Worm (Caenorhabditis elegans) whole organism, L1 larva: ENCODE results near the gene idpb-3.
A peak's percentile ranks its signal among the peaks of the same experiment; 100 is the strongest.

Experiments used
- F16B12.6 ChIP-seq: fragments of 150-350 bp; optimal IDR thresholded peaks from 2 replicates; lab custom pipeline; 2014; ENCODE audit warnings: missing biosample characterization, missing genetic modification characterization
- alr-1 ChIP-seq: fragments of 200-800 bp; sonication (Bioruptor generic); optimal IDR thresholded peaks from 2 replicates; lab custom pipeline; 2018; ENCODE audit warnings: borderline replicate concordance, mild to moderate bottlenecking, missing genetic modification characterization, missing compliant biosample characterization
- ceh-63 ChIP-seq: fragments of 200-800 bp; sonication (Bioruptor generic); optimal IDR thresholded peaks from 2 replicates; lab custom pipeline; 2018; ENCODE audit warnings: mild to moderate bottlenecking, missing genetic modification characterization, missing compliant biosample characterization
- ceh-82 ChIP-seq, 3 experiments: fragments of 150-350 bp in 1 of 3; sonication (generic microtip) in 2 of 3; optimal IDR thresholded peaks; 2 replicates each; lab custom pipeline; 2014 to 2017; ENCODE audit warnings: missing biosample characterization in 3 of 3, missing genetic modification characterization in 3 of 3
- dpl-1 ChIP-seq, 3 experiments: fragments of 150-350 bp in 2 of 3; sonication (generic microtip) in 1 of 3; optimal IDR thresholded peaks; 2 replicates each; lab custom pipeline; 2014 to 2017; ENCODE audit warnings: missing biosample characterization in 3 of 3, missing genetic modification characterization in 3 of 3, missing genetic modification reagents in 3 of 3
- dsc-1 ChIP-seq: sonication (generic microtip); optimal IDR thresholded peaks from 2 replicates; lab custom pipeline; 2016; ENCODE audit warnings: mild to moderate bottlenecking, missing genetic modification characterization, missing compliant biosample characterization
- efl-1 ChIP-seq, 4 experiments: fragments of 150-350 bp; optimal IDR thresholded peaks in 3 of 4; peaks in 1 of 4; 1 replicate in 1 of 4; 2 replicates in 3 of 4; lab custom pipeline; 2014; ENCODE audit warnings: missing biosample characterization in 2 of 4, missing genetic modification characterization in 2 of 4, missing genetic modification reagents in 2 of 4
- efl-3 ChIP-seq: fragments of 200-800 bp; sonication (Bioruptor generic); optimal IDR thresholded peaks from 2 replicates; lab custom pipeline; 2018; ENCODE audit warnings: mild to moderate bottlenecking, missing genetic modification characterization, missing compliant biosample characterization
- elt-2 ChIP-seq: sonication (generic microtip); optimal IDR thresholded peaks from 2 replicates; lab custom pipeline; 2016; ENCODE audit warnings: missing genetic modification characterization, mild to moderate bottlenecking, inconsistent platforms, missing compliant biosample characterization, missing genetic modification reagents
- fkh-10 ChIP-seq: sonication (generic microtip); optimal IDR thresholded peaks from 2 replicates; lab custom pipeline; 2017; ENCODE audit warnings: missing biosample characterization, missing genetic modification reagents, missing genetic modification characterization
- fkh-4 ChIP-seq: sonication (generic microtip); optimal IDR thresholded peaks from 2 replicates; lab custom pipeline; 2016; ENCODE audit warnings: missing compliant biosample characterization, missing genetic modification characterization, borderline replicate concordance
- fkh-8 ChIP-seq: sonication (generic microtip); optimal IDR thresholded peaks from 2 replicates; lab custom pipeline; 2016; ENCODE audit warnings: mild to moderate bottlenecking, missing genetic modification characterization, missing compliant biosample characterization
- grh-1 ChIP-seq: fragments of 200-800 bp; sonication (Bioruptor generic); IDR thresholded peaks from 2 replicates; pipeline ENCODE4 v1.3.6; 2022; ENCODE audit warnings: missing genetic modification reagents, missing genetic modification characterization, missing compliant biosample characterization
- irx-1 ChIP-seq: sonication (generic microtip); optimal IDR thresholded peaks from 2 replicates; lab custom pipeline; 2016; ENCODE audit warnings: missing genetic modification characterization, missing compliant biosample characterization
- jun-1 ChIP-seq: fragments of 150-350 bp; optimal IDR thresholded peaks from 2 replicates; lab custom pipeline; 2014; ENCODE audit warnings: missing biosample characterization, missing genetic modification reagents, missing genetic modification characterization
- lin-15B ChIP-seq: fragments of 150-350 bp; sonication (generic microtip); optimal IDR thresholded peaks from 3 replicates; lab custom pipeline; 2014; ENCODE audit warnings: missing biosample characterization, missing genetic modification characterization
- lin-35 ChIP-seq, 2 experiments: fragments of 150-350 bp; optimal IDR thresholded peaks; 2 replicates each; lab custom pipeline; 2014; ENCODE audit warnings: missing biosample characterization in 2 of 2, missing genetic modification characterization in 2 of 2, missing genetic modification reagents in 2 of 2
- lir-3 ChIP-seq: sonication (generic microtip); optimal IDR thresholded peaks from 2 replicates; lab custom pipeline; 2016; ENCODE audit warnings: mild to moderate bottlenecking, missing genetic modification characterization, moderate library complexity, missing compliant biosample characterization; ENCODE audit not compliant: poor library complexity
- lsy-2 ChIP-seq, 2 experiments: fragments of 150-350 bp; optimal IDR thresholded peaks; 2 replicates each; lab custom pipeline; 2014; ENCODE audit warnings: missing biosample characterization in 2 of 2, missing genetic modification characterization in 2 of 2
- mef-2 ChIP-seq: fragments of 150-350 bp; optimal IDR thresholded peaks from 2 replicates; lab custom pipeline; 2014; ENCODE audit warnings: missing biosample characterization, missing genetic modification characterization
- mep-1 ChIP-seq: fragments of 150-350 bp; optimal IDR thresholded peaks from 2 replicates; lab custom pipeline; 2014; ENCODE audit warnings: missing biosample characterization, missing genetic modification characterization
- nhr-11 ChIP-seq: fragments of 150-350 bp; optimal IDR thresholded peaks from 2 replicates; lab custom pipeline; 2014; ENCODE audit warnings: missing biosample characterization, missing genetic modification characterization
- nhr-28 ChIP-seq: fragments of 150-350 bp; optimal IDR thresholded peaks from 2 replicates; lab custom pipeline; 2014; ENCODE audit warnings: missing biosample characterization, missing genetic modification characterization
- nhr-77 ChIP-seq: fragments of 150-350 bp; optimal IDR thresholded peaks from 2 replicates; lab custom pipeline; 2014; ENCODE audit warnings: missing biosample characterization, missing genetic modification characterization
- nhr-84 ChIP-seq: sonication (generic microtip); optimal IDR thresholded peaks from 2 replicates; lab custom pipeline; 2017; ENCODE audit warnings: missing biosample characterization, missing genetic modification characterization
- nhr-85 ChIP-seq: sonication (generic microtip); peaks from one replicate; lab custom pipeline; 2016; ENCODE audit warnings: missing genetic modification characterization, inconsistent platforms, missing compliant biosample characterization
- pax-3 ChIP-seq: fragments of 200-800 bp; sonication (Bioruptor generic); optimal IDR thresholded peaks from 2 replicates; lab custom pipeline; 2018; ENCODE audit warnings: mild to moderate bottlenecking, missing genetic modification characterization, moderate library complexity, missing compliant biosample characterization
- snu-23 ChIP-seq: sonication (generic microtip); optimal IDR thresholded peaks from 2 replicates; lab custom pipeline; 2016; ENCODE audit warnings: missing genetic modification characterization, missing compliant biosample characterization
- sup-37 ChIP-seq: fragments of 200-800 bp; sonication (Bioruptor generic); optimal IDR thresholded peaks from 2 replicates; lab custom pipeline; 2018; ENCODE audit warnings: mild to moderate bottlenecking, missing genetic modification characterization, missing compliant biosample characterization
- tbx-2 ChIP-seq: sonication (generic microtip); optimal IDR thresholded peaks from 2 replicates; lab custom pipeline; 2016; ENCODE audit warnings: missing genetic modification characterization, missing compliant biosample characterization
- unc-130 ChIP-seq: fragments of 150-350 bp; optimal IDR thresholded peaks from 2 replicates; lab custom pipeline; 2017; ENCODE audit warnings: missing biosample characterization, missing genetic modification characterization, inconsistent platforms
- zag-1 ChIP-seq: fragments of 150-350 bp; optimal IDR thresholded peaks from 2 replicates; lab custom pipeline; 2014; ENCODE audit warnings: missing biosample characterization, missing genetic modification characterization
- zip-4 ChIP-seq: fragments of 200-800 bp; sonication (Bioruptor generic); optimal IDR thresholded peaks from 2 replicates; lab custom pipeline; 2018; ENCODE audit warnings: mild to moderate bottlenecking, missing genetic modification characterization, moderate library complexity, missing compliant biosample characterization

idpb-3 gene

DNA sequence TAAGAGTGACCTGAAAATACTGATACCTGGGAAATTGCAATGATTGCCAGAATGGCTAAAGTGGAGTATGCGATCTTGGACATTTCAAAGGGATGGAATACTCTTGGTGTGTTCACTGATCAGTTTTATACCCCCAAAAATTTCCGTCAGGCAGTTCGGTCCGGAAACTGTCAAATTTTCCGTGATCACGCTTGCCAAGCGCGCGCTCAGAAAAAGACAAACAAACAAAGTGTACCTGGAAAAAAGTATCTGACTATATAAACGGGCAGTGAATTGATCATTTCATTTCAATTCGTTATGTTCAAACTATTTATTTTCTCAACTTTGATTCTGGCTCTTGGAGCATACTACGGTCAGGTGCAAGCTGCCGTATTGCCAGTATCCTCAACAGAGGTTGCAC is at the start of gene idpb-3, which contains the start of gene idpb-1:
Gene idpb-3, minus strand, starts transcription at position 101 of the 400 bp plus-strand sequence.
Gene idpb-1, plus strand, starts transcription at position 284 of the 400 bp plus-strand sequence.
- no peak for TF ChIP-seq efl-1 (optimal IDR thresholded peaks at IDR 0.05; lab: Kevin White, UChicago)
- peak in 1 of 2 experiments; percentile 53 for TF ChIP-seq efl-1 (GFP tag; optimal IDR thresholded peaks at IDR 0.05 in 1 of 2; lab: Kevin White, UChicago)
- no peak for TF ChIP-seq unc-130 (tag; lab: Kevin White, UChicago)
- no peak for TF ChIP-seq F16B12.6 (tag; lab: Kevin White, UChicago)

DNA sequence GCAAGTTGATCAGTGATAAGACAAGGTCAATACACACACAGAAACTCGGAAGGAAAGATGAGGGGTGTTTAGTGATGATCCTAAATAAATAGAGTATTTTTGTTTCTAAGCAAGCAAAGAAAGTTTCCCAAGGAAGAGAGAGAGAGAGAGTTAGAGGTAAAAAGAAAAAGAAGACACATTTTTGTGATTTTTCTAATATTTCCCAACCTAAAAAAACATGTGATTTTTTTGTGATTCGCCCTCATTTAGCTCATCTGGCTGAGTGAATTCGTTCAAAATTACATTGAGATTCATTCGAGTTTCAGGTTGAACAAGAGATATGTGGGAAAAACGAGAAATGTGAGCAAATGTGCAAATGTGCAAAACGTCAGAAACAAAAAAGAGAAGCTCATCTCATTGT is 49.2 kb upstream of the idpb-3 start, which contains the start of gene srb-16:
Gene srb-16, minus strand, starts transcription at position 101 of the 400 bp plus-strand sequence.
- TF ChIP-seq elt-2 (tag; lab: Kevin White, UChicago) (no peak), lin-15B (no peak)

- no peak for TF ChIP-seq nhr-77
- TF ChIP-seq fkh-8 (tag; lab: Kevin White, UChicago) = no peak
- TF ChIP-seq dpl-1 (GFP tag; optimal IDR thresholded peaks at IDR 0.05; lab: Kevin White, UChicago) = no peak
- TF ChIP-seq ceh-63 (GFP tag; lab: Kevin White, UChicago) = no peak
- TF ChIP-seq nhr-11 (tag; lab: Kevin White, UChicago) = no peak
- no peak for TF ChIP-seq mef-2 (tag; lab: Kevin White, UChicago)
- no peak for TF ChIP-seq mep-1 (tag; lab: Kevin White, UChicago)
- TF ChIP-seq lsy-2 (tag; optimal IDR thresholded peaks at IDR 0.05; lab: Kevin White, UChicago) = no peak
- no peak for TF ChIP-seq lin-15B
- TF ChIP-seq zag-1 (tag; lab: Kevin White, UChicago) = no peak
- TF ChIP-seq ceh-82 (tag; optimal IDR thresholded peaks at IDR 0.05; lab: Kevin White, UChicago) = no peak
- no peak for TF ChIP-seq pax-3
- no peak for TF ChIP-seq lin-35 (GFP tag; optimal IDR thresholded peaks at IDR 0.05; lab: Kevin White, UChicago)
- TF ChIP-seq fkh-4 (tag; lab: Kevin White, UChicago) = no peak
- no peak for TF ChIP-seq sup-37 (GFP tag; lab: Kevin White, UChicago)
- TF ChIP-seq lir-3 = no peak
- no peak for TF ChIP-seq jun-1 (tag; lab: Kevin White, UChicago)
- TF ChIP-seq nhr-84 (tag; lab: Kevin White, UChicago) = no peak
- TF ChIP-seq zip-4 (GFP tag; lab: Kevin White, UChicago) = no peak
- TF ChIP-seq dsc-1 (tag; lab: Kevin White, UChicago) = no peak
- TF ChIP-seq, all 84 proteins: peak for 0
Observed at ce11 chrII:5148349-5148748, 46.7 kb upstream of the idpb-3 start, which contains the start of gene F58A6.5. F58A6.5 (minus strand) TSS chrII:5148449.

DNA sequence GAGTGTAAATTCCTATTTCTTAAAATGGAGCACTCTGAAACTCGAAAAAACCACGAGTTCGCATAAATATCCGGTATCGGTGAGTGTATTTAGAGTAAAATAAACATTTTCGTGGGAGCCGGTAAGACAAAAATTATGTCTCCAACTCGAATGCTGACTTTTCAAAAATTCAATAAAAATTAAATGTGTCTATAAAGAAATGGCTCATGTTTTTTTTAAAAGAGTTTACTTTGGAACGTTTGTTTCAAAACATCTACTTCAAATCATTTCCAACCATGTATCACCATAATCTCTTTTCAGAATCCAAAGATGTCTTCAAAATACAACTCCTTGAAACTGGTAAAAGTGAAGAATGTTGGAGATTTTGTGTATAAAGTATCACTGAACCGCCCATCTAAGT is 41.0 kb upstream of the idpb-3 start, which contains the start of gene F58A6.1:
Gene F58A6.1, plus strand, starts transcription at position 301 of the 400 bp plus-strand sequence.
- TF ChIP-seq grh-1 (GFP tag; lab: Robert Waterston, UW) (no peak), tbx-2 (tag; lab: Kevin White, UChicago) (no peak), efl-3 (GFP tag; lab: Kevin White, UChicago) (no peak), alr-1 (tag; lab: Kevin White, UChicago) (no peak), snu-23 (GFP tag; lab: Kevin White, UChicago) (no peak), nhr-28 (no peak), F16B12.6 (tag; lab: Kevin White, UChicago) (no peak), fkh-10 (no peak), nhr-85 (tag; lab: Kevin White, UChicago) (no peak), irx-1 (tag; lab: Kevin White, UChicago) (no peak), lsy-2 (tag; optimal IDR thresholded peaks at IDR 0.05; lab: Kevin White, UChicago) (no peak), lin-35 (GFP tag; optimal IDR thresholded peaks at IDR 0.05; lab: Kevin White, UChicago) (no peak)
